Fruit fly (Drosophila melanogaster): Measurements from ENCODE around the gene nyo.

nyo gene

dm6 chr3R:31609413-31610054 is 66.7 kb downstream of the nyo start (continued):
- TF ChIP-seq CG1529 (GFP tag; optimal IDR thresholded peaks at IDR 0.05) (no peak), CG1602 (GFP tag; optimal IDR thresholded peaks at IDR 0.05) (no peak), Hmx (GFP tag; optimal IDR thresholded peaks at IDR 0.05) (no peak), bbx (GFP tag; IDR thresholded peaks at IDR 0.05; ENCODE audit: partially characterized antibody) (no peak), CG14050 (GFP tag; IDR thresholded peaks at IDR 0.05) (no peak), CG7556 (GFP tag; optimal IDR thresholded peaks at IDR 0.05) (no peak), CG31388 (GFP tag; optimal IDR thresholded peaks at IDR 0.05) (no peak), CG10543 (GFP tag; optimal IDR thresholded peaks at IDR 0.05) (peak; percentile 33), CG6272 (GFP tag; IDR thresholded peaks at IDR 0.05) (no peak), Hand (GFP tag; optimal IDR thresholded peaks at IDR 0.05) (peak; percentile 58), CG6175 (GFP tag; IDR thresholded peaks at IDR 0.05) (no peak), pho (GFP tag; optimal IDR thresholded peaks at IDR 0.05) (peak; percentile 21), CG14014 (GFP tag; IDR thresholded peaks at IDR 0.05) (no peak), CG1832 (GFP tag; optimal IDR thresholded peaks at IDR 0.05) (no peak), Rfx (GFP tag; IDR thresholded peaks at IDR 0.05) (no peak), CG4360 (GFP tag; IDR thresholded peaks at IDR 0.05) (no peak), wor (GFP tag; IDR thresholded peaks at IDR 0.05) (no peak), CG9437 (GFP tag; optimal IDR thresholded peaks at IDR 0.05) (no peak), Fer3 (tag; optimal IDR thresholded peaks at IDR 0.05) (peak; percentile 55), Aef1 (GFP tag; IDR thresholded peaks at IDR 0.05) (no peak), CG18764 (GFP tag; optimal IDR thresholded peaks at IDR 0.05) (no peak), Adf1 (GFP tag; IDR thresholded peaks at IDR 0.05) (no peak), ash1 (GFP tag; optimal IDR thresholded peaks at IDR 0.05) (peak; percentile 27), ro (GFP tag; IDR thresholded peaks at IDR 0.05) (no peak), Bdp1 (GFP tag; optimal IDR thresholded peaks at IDR 0.05) (no peak), peb (GFP tag; IDR thresholded peaks at IDR 0.05) (no peak), dmrt99B (tag; optimal IDR thresholded peaks at IDR 0.05) (peak; percentile 7), br (optimal IDR thresholded peaks at IDR 0.05) (no peak), CG16863 (GFP tag; optimal IDR thresholded peaks at IDR 0.05) (no peak), CG6791 (GFP tag; IDR thresholded peaks at IDR 0.05; ENCODE audit: partially characterized antibody) (no peak), emc (GFP tag; optimal IDR thresholded peaks at IDR 0.05) (no peak), wek (GFP tag; optimal IDR thresholded peaks at IDR 0.05) (peak; percentile 60), ATbp (GFP tag; optimal IDR thresholded peaks at IDR 0.05) (peak; percentile 16), CG7271 (tag; optimal IDR thresholded peaks at IDR 0.05) (peak; percentile 77), lilli (GFP tag; optimal IDR thresholded peaks at IDR 0.05) (peak; percentile 56), CG4328 (GFP tag; optimal IDR thresholded peaks at IDR 0.05) (peak; percentile 23), slbo (GFP tag; IDR thresholded peaks at IDR 0.05) (no peak), CG2875 (GFP tag; optimal IDR thresholded peaks at IDR 0.05) (no peak), Scr (GFP tag; IDR thresholded peaks at IDR 0.05; ENCODE audit: partially characterized antibody) (no peak), CG10431 (GFP tag; optimal IDR thresholded peaks at IDR 0.05) (no peak), zen (tag; optimal IDR thresholded peaks at IDR 0.05) (no peak), CG31365 (tag; optimal IDR thresholded peaks at IDR 0.05) (no peak), Hr39 (optimal IDR thresholded peaks at IDR 0.05) (no peak), eyg (GFP tag; optimal IDR thresholded peaks at IDR 0.05) (no peak), D (optimal IDR thresholded peaks at IDR 0.05) (peak; percentile 29), D (GFP tag; optimal IDR thresholded peaks at IDR 0.05) (no peak), ewg (GFP tag; optimal IDR thresholded peaks at IDR 0.05) (no peak), h (optimal IDR thresholded peaks at IDR 0.05) (no peak), zfh2 (GFP tag; optimal IDR thresholded peaks at IDR 0.05) (peak; percentile 27), CrebB (tag; optimal IDR thresholded peaks at IDR 0.05) (peak; percentile 71), CG4424 (GFP tag; optimal IDR thresholded peaks at IDR 0.05) (peak; percentile 1), kni (GFP tag; optimal IDR thresholded peaks at IDR 0.05) (no peak)

Measured in whole organism, embryonic.